Fruit fly (Drosophila melanogaster): ENCODE data around the gene CG34303.

DNA sequence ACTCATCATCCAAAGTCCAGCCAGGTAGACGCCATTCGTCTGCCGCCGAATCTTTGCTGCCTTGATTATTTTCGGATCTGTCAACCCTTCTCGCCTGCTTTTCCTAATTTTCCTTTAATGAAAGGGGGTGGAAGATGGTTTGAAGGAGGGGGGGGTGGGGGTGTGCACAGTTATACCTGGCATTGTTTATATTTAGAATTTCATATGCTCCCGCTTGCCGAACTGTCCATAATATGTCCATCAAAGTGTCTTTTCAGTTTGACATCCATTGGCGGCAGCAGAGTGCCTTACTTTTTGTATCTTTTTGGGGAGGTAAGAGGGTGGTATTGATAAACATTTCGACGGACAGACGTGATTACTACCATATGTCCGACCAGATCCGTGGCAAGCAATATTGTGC is 13.9 kb downstream of the CG34303 start:
- no peak for TF ChIP-seq h (GFP tag; optimal IDR thresholded peaks at IDR 0.05)
- TF ChIP-seq usp (GFP tag; optimal IDR thresholded peaks at IDR 0.05) = no peak
- no peak for TF ChIP-seq lola (GFP tag; optimal IDR thresholded peaks at IDR 0.05)
- TF ChIP-seq Abd-B (GFP tag; optimal IDR thresholded peaks at IDR 0.05) = no peak
- no peak for TF ChIP-seq rgr (GFP tag; optimal IDR thresholded peaks at IDR 0.05)
- no peak for TF ChIP-seq Sp1 (GFP tag; optimal IDR thresholded peaks at IDR 0.05)
- TF ChIP-seq GATAd (GFP tag; optimal IDR thresholded peaks at IDR 0.05) = no peak
- no peak for TF ChIP-seq fru (GFP tag; optimal IDR thresholded peaks at IDR 0.05)
- no peak for TF ChIP-seq CrebA (GFP tag; optimal IDR thresholded peaks at IDR 0.05; ENCODE audit: borderline replicate concordance)
- no peak for TF ChIP-seq Dfd (GFP tag; optimal IDR thresholded peaks at IDR 0.05)
- TF ChIP-seq Mio (GFP tag; optimal IDR thresholded peaks at IDR 0.05) = no peak
- TF ChIP-seq woc (GFP tag; optimal IDR thresholded peaks at IDR 0.05) = no peak
- TF ChIP-seq Myc (optimal IDR thresholded peaks at IDR 0.05) = no peak
